Fruit fly (Drosophila melanogaster) whole organism, wandering third instar larva: ENCODE measurements around the gene CG12241.

ENCODE experiments used
- Abd-B ChIP-seq: fragments of >200 bp; optimal IDR thresholded peaks from 2 replicates; lab custom pipeline; 2017; ENCODE audit warnings: missing biosample characterization, missing genetic modification characterization
- CG32264 ChIP-seq: fragments of 200-800 bp; sonication (Bioruptor generic); optimal IDR thresholded peaks from 2 replicates; lab custom pipeline; 2016; ENCODE audit warnings: missing biosample characterization, missing genetic modification characterization
- CG9705 ChIP-seq: fragments of 200-800 bp; sonication (Bioruptor generic); optimal IDR thresholded peaks from 2 replicates; lab custom pipeline; 2018; ENCODE audit warnings: missing biosample characterization, mild to moderate bottlenecking, missing genetic modification characterization
- Dfd ChIP-seq: fragments of >200 bp; optimal IDR thresholded peaks from 2 replicates; lab custom pipeline; 2017; ENCODE audit warnings: missing biosample characterization, missing genetic modification characterization
- GATAd ChIP-seq: sonication (Bioruptor generic); optimal IDR thresholded peaks from 2 replicates; lab custom pipeline; 2016; ENCODE audit warnings: missing biosample characterization, missing genetic modification characterization
- Rel ChIP-seq, 2 experiments: fragments of 200-800 bp; sonication (Bioruptor generic) in 1 of 2; optimal IDR thresholded peaks; 2 replicates in 1 of 2; 3 replicates in 1 of 2; lab custom pipeline; 2016 to 2019; ENCODE audit warnings: mild to moderate bottlenecking in 2 of 2, missing biosample characterization in 2 of 2, missing genetic modification characterization in 2 of 2, moderate library complexity in 1 of 2
- sage ChIP-seq: fragments of 200-800 bp; sonication (Bioruptor generic); optimal IDR thresholded peaks from 2 replicates; lab custom pipeline; 2016; ENCODE audit warnings: missing biosample characterization, mild to moderate bottlenecking, missing genetic modification characterization
- usp ChIP-seq: fragments of >200 bp; optimal IDR thresholded peaks from 2 replicates; lab custom pipeline; 2017; ENCODE audit warnings: missing biosample characterization, missing genetic modification characterization

- no peak for TF ChIP-seq sage
- TF ChIP-seq GATAd (GFP tag; lab: Kevin White, UChicago): no peak
- TF ChIP-seq usp (GFP tag; lab: Kevin White, UChicago): no peak
- TF ChIP-seq CG9705 (GFP tag; lab: Kevin White, UChicago): no peak
- no peak for TF ChIP-seq Abd-B (GFP tag; lab: Kevin White, UChicago)
- TF ChIP-seq CG32264 (GFP tag; lab: Kevin White, UChicago): no peak
- no peak for TF ChIP-seq Rel (GFP tag; optimal IDR thresholded peaks at IDR 0.05; lab: Kevin White, UChicago)
- TF ChIP-seq Rel (tag; optimal IDR thresholded peaks at IDR 0.05; lab: Kevin White, UChicago): peak; percentile 68
- TF ChIP-seq Dfd: no peak
Observed at dm6 chr3R:15206273-15206672, 12.8 kb upstream of the CG12241 start, which contains the start of gene Spn88Ea.
